Fruit fly (Drosophila melanogaster): ENCODE results near the gene Pmi.
A peak's percentile ranks its signal among the peaks of the same experiment; 100 is the strongest.

- no peak for TF ChIP-seq CG6854 (GFP tag; optimal IDR thresholded peaks at IDR 0.05)
- TF ChIP-seq CG11294 (GFP tag; IDR thresholded peaks at IDR 0.05): peak; percentile 90
- TF ChIP-seq CG15336 (GFP tag; IDR thresholded peaks at IDR 0.05): peak; percentile 96
- TF ChIP-seq Lpt (GFP tag; optimal IDR thresholded peaks at IDR 0.05): peak; percentile 94
- peak; percentile 71 for TF ChIP-seq CG6808 (GFP tag; optimal IDR thresholded peaks at IDR 0.05)
Measured at dm6 chr3L:5834245-5834644, 54.4 kb downstream of the Pmi start.

Measured in whole organism, prepupa.